ENCODE assay signal across 4 worm cellular contexts in the genomic region with DNA sequence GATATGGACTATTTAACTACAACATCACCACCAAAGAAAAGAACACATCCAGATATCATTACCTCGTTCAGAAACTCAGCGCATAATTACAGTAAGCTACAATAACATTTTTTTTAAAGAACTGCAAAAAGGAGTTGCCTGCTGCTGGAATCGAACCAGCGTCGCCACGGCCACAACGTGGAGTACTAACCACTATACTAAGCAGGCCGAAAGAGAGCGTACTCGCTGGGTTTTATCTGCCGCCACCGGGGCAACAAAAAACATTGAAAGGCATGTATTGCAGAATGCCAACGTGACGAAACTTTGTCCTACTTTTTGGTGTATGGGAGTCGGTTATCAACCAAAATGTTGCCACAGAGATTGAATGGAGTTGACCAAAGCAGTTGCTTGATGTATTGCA.
TF ChIP-seq lines count a peak whose summit lies in the region.

No protein-coding gene starts in this region.

TF ChIP-seq in whole organism, L2 larva, 48 proteins besides CTCF, POLR2A, EP300 and RAD21:
- TF ChIP-seq fos-1 (tag; optimal IDR thresholded peaks at IDR 0.05; lab: Kevin White, UChicago) (peak; percentile 54), F13H6.1 (tag; optimal IDR thresholded peaks at IDR 0.05; lab: Kevin White, UChicago) (peak; percentile 43), lin-11 (tag; optimal IDR thresholded peaks at IDR 0.05; lab: Kevin White, UChicago) (peak; percentile 43), lsy-2 (tag; optimal IDR thresholded peaks at IDR 0.05; lab: Kevin White, UChicago) (peak in 1 of 2 experiments; percentile 47), snpc-4 (tag; optimal IDR thresholded peaks at IDR 0.05; lab: Kevin White, UChicago) (no peak), nhr-129 (tag; optimal IDR thresholded peaks at IDR 0.05; lab: Kevin White, UChicago) (peak; percentile 83), sma-9 (GFP tag; optimal IDR thresholded peaks at IDR 0.05; lab: Kevin White, UChicago) (peak; percentile 73), sma-9 (tag; optimal IDR thresholded peaks at IDR 0.05; lab: Kevin White, UChicago) (no peak), lin-13 (GFP tag; optimal IDR thresholded peaks at IDR 0.05; lab: Kevin White, UChicago) (peak; percentile 37), mdl-1 (tag; optimal IDR thresholded peaks at IDR 0.05; lab: Kevin White, UChicago) (peak in 1 of 2 experiments; percentile 19), sma-3 (GFP tag; optimal IDR thresholded peaks at IDR 0.05; lab: Kevin White, UChicago) (peak; percentile 31), nhr-21 (tag; optimal IDR thresholded peaks at IDR 0.05; lab: Kevin White, UChicago) (peak; percentile 51), zag-1 (tag; optimal IDR thresholded peaks at IDR 0.05; lab: Kevin White, UChicago) (peak; percentile 8), unc-55 (GFP tag; optimal IDR thresholded peaks at IDR 0.05; lab: Kevin White, UChicago) (peak; percentile 22), unc-39 (tag; optimal IDR thresholded peaks at IDR 0.05; lab: Kevin White, UChicago) (no peak), nhr-25 (tag; optimal IDR thresholded peaks at IDR 0.05; lab: Kevin White, UChicago) (no peak), nhr-12 (tag; optimal IDR thresholded peaks at IDR 0.05; lab: Kevin White, UChicago) (no peak), unc-62 (GFP tag; optimal IDR thresholded peaks at IDR 0.05; lab: Kevin White, UChicago) (no peak), ceh-16 (tag; optimal IDR thresholded peaks at IDR 0.05; lab: Kevin White, UChicago) (peak; percentile 23), crh-2 (tag; optimal IDR thresholded peaks at IDR 0.05; lab: Kevin White, UChicago) (peak; percentile 74), ztf-1 (GFP tag; conservative IDR thresholded peaks at IDR 0.05; lab: Robert Waterston, UW) (no peak), C34F6.9 (tag; optimal IDR thresholded peaks at IDR 0.05; lab: Kevin White, UChicago) (peak; percentile 14)
TF ChIP-seq in whole organism, L2 larva: peak in this region for 15.

TF ChIP-seq in whole organism, L4 larva, 104 proteins besides CTCF, POLR2A, EP300 and RAD21 (continues in another document):
- TF ChIP-seq ceh-20 (GFP tag; IDR thresholded peaks at IDR 0.05; lab: Robert Waterston, UW), result peak; percentile 72; the same call in 1 of the 2 replicates
- peak; percentile 24 for TF ChIP-seq nhr-102 (tag; optimal IDR thresholded peaks at IDR 0.05; lab: Kevin White, UChicago)
- peak; percentile 61 for TF ChIP-seq nhr-6 (tag; optimal IDR thresholded peaks at IDR 0.05; lab: Kevin White, UChicago)
- TF ChIP-seq dmd-9 (GFP tag; IDR thresholded peaks at IDR 0.05; lab: Robert Waterston, UW), result 0 out of 2 replicates have a peak, but pooled peaks have one; percentile 42
- no peak for TF ChIP-seq set-16 (GFP tag; IDR thresholded peaks at IDR 0.05; lab: Robert Waterston, UW)
- TF ChIP-seq lir-3 (tag; optimal IDR thresholded peaks at IDR 0.05; lab: Kevin White, UChicago), result no peak
- no peak for TF ChIP-seq Y5F2A.4 (GFP tag; optimal IDR thresholded peaks at IDR 0.05; lab: Kevin White, UChicago)
- TF ChIP-seq hlh-11 (tag; optimal IDR thresholded peaks at IDR 0.05; lab: Kevin White, UChicago), result peak; percentile 55
- TF ChIP-seq F49E8.2 (tag; optimal IDR thresholded peaks at IDR 0.05; lab: Kevin White, UChicago; ENCODE audit: borderline replicate concordance), result no peak
- TF ChIP-seq dmd-6 (GFP tag; IDR thresholded peaks at IDR 0.05; lab: Robert Waterston, UW), result peak; percentile 65
- TF ChIP-seq pqm-1 (tag; optimal IDR thresholded peaks at IDR 0.05; lab: Kevin White, UChicago), result no peak
- peak; percentile 56 for TF ChIP-seq nhr-11 (tag; optimal IDR thresholded peaks at IDR 0.05; lab: Kevin White, UChicago)
- peak; percentile 3 for TF ChIP-seq dpl-1 (GFP tag; optimal IDR thresholded peaks at IDR 0.05; lab: Kevin White, UChicago)
- TF ChIP-seq tra-1 (GFP tag; IDR thresholded peaks at IDR 0.05; lab: Robert Waterston, UW), result peak; percentile 82
- TF ChIP-seq unc-62 (GFP tag; optimal IDR thresholded peaks at IDR 0.05 in 1 of 2; lab: Kevin White, UChicago), result peak in 1 of 2 experiments; percentile 97
- no peak for TF ChIP-seq unc-62 (tag; optimal IDR thresholded peaks at IDR 0.05; lab: Kevin White, UChicago)
- no peak for TF ChIP-seq nhr-25 (tag; optimal IDR thresholded peaks at IDR 0.05; lab: Kevin White, UChicago; ENCODE audit: borderline replicate concordance, insufficient read depth)
- peak; percentile 17 for TF ChIP-seq spr-1 (tag; optimal IDR thresholded peaks at IDR 0.05; lab: Kevin White, UChicago)
- TF ChIP-seq T26A8.4 (GFP tag; IDR thresholded peaks at IDR 0.05; lab: Robert Waterston, UW), result peak; percentile 78
- no peak for TF ChIP-seq spr-3 (GFP tag; optimal IDR thresholded peaks at IDR 0.05; lab: Kevin White, UChicago)
- TF ChIP-seq lin-39 (tag; optimal IDR thresholded peaks at IDR 0.05; lab: Kevin White, UChicago), result no peak

TF ChIP-seq in whole organism, late embryonic, 69 proteins besides CTCF, POLR2A, EP300 and RAD21 (continues in another document):
- TF ChIP-seq ceh-31 (tag; optimal IDR thresholded peaks at IDR 0.05; lab: Kevin White, UChicago) (peak; percentile 3), C38D4.7 (GFP tag; optimal IDR thresholded peaks at IDR 0.05; lab: Kevin White, UChicago) (peak; percentile 53), ceh-9 (tag; optimal IDR thresholded peaks at IDR 0.05; lab: Kevin White, UChicago) (no peak), C08G9.2 (tag; optimal IDR thresholded peaks at IDR 0.05; lab: Kevin White, UChicago) (peak; percentile 4), ztf-16 (tag; optimal IDR thresholded peaks at IDR 0.05; lab: Kevin White, UChicago) (peak; percentile 21), pag-3 (tag; optimal IDR thresholded peaks at IDR 0.05; lab: Kevin White, UChicago; ENCODE audit: borderline replicate concordance) (no peak), elt-2 (tag; optimal IDR thresholded peaks at IDR 0.05; lab: Kevin White, UChicago) (peak; percentile 30), K09A11.1 (tag; optimal IDR thresholded peaks at IDR 0.05; lab: Kevin White, UChicago; ENCODE audit: insufficient read depth) (no peak), zip-5 (tag; optimal IDR thresholded peaks at IDR 0.05; lab: Kevin White, UChicago) (no peak), nfya-1 (tag; optimal IDR thresholded peaks at IDR 0.05; lab: Kevin White, UChicago) (no peak), ceh-2 (tag; optimal IDR thresholded peaks at IDR 0.05; lab: Kevin White, UChicago) (peak; percentile 13), ceh-19 (GFP tag; optimal IDR thresholded peaks at IDR 0.05; lab: Kevin White, UChicago) (peak; percentile 30), rnt-1 (tag; optimal IDR thresholded peaks at IDR 0.05; lab: Kevin White, UChicago) (no peak), nhr-232 (tag; optimal IDR thresholded peaks at IDR 0.05; lab: Kevin White, UChicago) (peak; percentile 61), eyg-1 (tag; optimal IDR thresholded peaks at IDR 0.05; lab: Kevin White, UChicago) (no peak), che-1 (tag; optimal IDR thresholded peaks at IDR 0.05; lab: Kevin White, UChicago) (peak; percentile 65), ceh-24 (tag; optimal IDR thresholded peaks at IDR 0.05; lab: Kevin White, UChicago) (peak; percentile 7), ceh-30 (tag; optimal IDR thresholded peaks at IDR 0.05; lab: Kevin White, UChicago) (no peak), pha-4 (tag; optimal IDR thresholded peaks at IDR 0.05; lab: Kevin White, UChicago) (no peak), dmd-4 (tag; optimal IDR thresholded peaks at IDR 0.05; lab: Kevin White, UChicago; ENCODE audit: borderline replicate concordance) (no peak), fkh-6 (tag; optimal IDR thresholded peaks at IDR 0.05; lab: Kevin White, UChicago) (peak; percentile 4), pha-2 (tag; optimal IDR thresholded peaks at IDR 0.05; lab: Kevin White, UChicago) (peak; percentile 52), ceh-48 (tag; optimal IDR thresholded peaks at IDR 0.05; lab: Kevin White, UChicago) (no peak), ama-1 (optimal IDR thresholded peaks at IDR 0.05; lab: Kevin White, UChicago) (no peak)

TF ChIP-seq in whole organism, mixed stage, embryonic, 35 proteins besides CTCF, POLR2A, EP300 and RAD21 (continues in another document):
- no peak for TF ChIP-seq unc-62 (GFP tag; optimal IDR thresholded peaks at IDR 0.05; lab: Kevin White, UChicago)
- peak; percentile 36 for TF ChIP-seq unc-120 (tag; optimal IDR thresholded peaks at IDR 0.05; lab: Kevin White, UChicago; ENCODE audit: poor library complexity, severe bottlenecking)
- no peak for TF ChIP-seq elt-1 (tag; optimal IDR thresholded peaks at IDR 0.05; lab: Kevin White, UChicago; ENCODE audit: borderline replicate concordance, insufficient read depth)
- no peak for TF ChIP-seq nhr-28 (tag; optimal IDR thresholded peaks at IDR 0.05; lab: Kevin White, UChicago)
- TF ChIP-seq nhr-2 (tag; optimal IDR thresholded peaks at IDR 0.05; lab: Kevin White, UChicago), result no peak
- TF ChIP-seq flh-1 (GFP tag; optimal IDR thresholded peaks at IDR 0.05; lab: Kevin White, UChicago), result no peak
- TF ChIP-seq ztf-11 (tag; optimal IDR thresholded peaks at IDR 0.05; lab: Kevin White, UChicago), result no peak
- TF ChIP-seq ceh-39 (tag; optimal IDR thresholded peaks at IDR 0.05; lab: Kevin White, UChicago), result no peak
- no peak for TF ChIP-seq mep-1 (tag; optimal IDR thresholded peaks at IDR 0.05; lab: Kevin White, UChicago)
- TF ChIP-seq cnd-1 (tag; optimal IDR thresholded peaks at IDR 0.05; lab: Kevin White, UChicago), result peak; percentile 72
- TF ChIP-seq sptf-1 (tag; optimal IDR thresholded peaks at IDR 0.05; lab: Kevin White, UChicago), result peak; percentile 84
- no peak for TF ChIP-seq ces-1 (GFP tag; optimal IDR thresholded peaks at IDR 0.05; lab: Kevin White, UChicago)
- no peak for TF ChIP-seq elt-3 (tag; optimal IDR thresholded peaks at IDR 0.05; lab: Kevin White, UChicago)
- no peak for TF ChIP-seq hlh-1 (tag; optimal IDR thresholded peaks at IDR 0.05; lab: Kevin White, UChicago)
- no peak for TF ChIP-seq nhr-12 (tag; optimal IDR thresholded peaks at IDR 0.05; lab: Kevin White, UChicago)
- TF ChIP-seq lin-32 (GFP tag; optimal IDR thresholded peaks at IDR 0.05; lab: Kevin White, UChicago), result peak; percentile 26
- TF ChIP-seq snpc-4 (tag; optimal IDR thresholded peaks at IDR 0.05; lab: Kevin White, UChicago), result no peak
- TF ChIP-seq lin-13 (tag; optimal IDR thresholded peaks at IDR 0.05; lab: Kevin White, UChicago), result no peak
- peak; percentile 80 for TF ChIP-seq M03D4.4 (tag; optimal IDR thresholded peaks at IDR 0.05; lab: Kevin White, UChicago)
- TF ChIP-seq bed-3 (GFP tag; optimal IDR thresholded peaks at IDR 0.05; lab: Kevin White, UChicago), result peak; percentile 28
- no peak for TF ChIP-seq pha-4 (tag; optimal IDR thresholded peaks at IDR 0.05; lab: Kevin White, UChicago)
- TF ChIP-seq tbx-8 (GFP tag; optimal IDR thresholded peaks at IDR 0.05; lab: Kevin White, UChicago), result peak; percentile 60
- TF ChIP-seq unc-39 (tag; optimal IDR thresholded peaks at IDR 0.05; lab: Kevin White, UChicago), result no peak
- TF ChIP-seq zip-8 (tag; optimal IDR thresholded peaks at IDR 0.05; lab: Kevin White, UChicago), result no peak
- TF ChIP-seq blmp-1 (tag; optimal IDR thresholded peaks at IDR 0.05; lab: Kevin White, UChicago), result no peak
- peak; percentile 67 for TF ChIP-seq sem-2 (GFP tag; optimal IDR thresholded peaks at IDR 0.05; lab: Kevin White, UChicago)
- TF ChIP-seq lsy-2 (tag; optimal IDR thresholded peaks at IDR 0.05; lab: Kevin White, UChicago), result no peak
- TF ChIP-seq nhr-76 (tag; optimal IDR thresholded peaks at IDR 0.05; lab: Kevin White, UChicago), result no peak
- peak; percentile 42 for TF ChIP-seq ceh-43 (GFP tag; optimal IDR thresholded peaks at IDR 0.05; lab: Kevin White, UChicago)
